Worm (Caenorhabditis elegans) whole organism, L2 larva: ENCODE measurements around the gene lit-1.

Source experiments
- C34F6.9 ChIP-seq: fragments of 150-350 bp; optimal IDR thresholded peaks from 2 replicates; lab custom pipeline; 2014; ENCODE audit warnings: missing biosample characterization, missing genetic modification characterization
- F13H6.1 ChIP-seq: sonication (generic microtip); optimal IDR thresholded peaks from 2 replicates; lab custom pipeline; 2016; ENCODE audit warnings: missing genetic modification characterization, missing compliant biosample characterization
- R02D3.7 ChIP-seq: fragments of 150-350 bp; optimal IDR thresholded peaks from 2 replicates; lab custom pipeline; 2014; ENCODE audit warnings: missing biosample characterization, missing genetic modification characterization
- Y55F3AM.14 ChIP-seq: fragments of 200-800 bp; sonication (Bioruptor generic); optimal IDR thresholded peaks from 2 replicates; lab custom pipeline; 2018; ENCODE audit warnings: mild to moderate bottlenecking, missing genetic modification characterization, missing compliant biosample characterization
- aly-2 ChIP-seq: fragments of 150-350 bp; optimal IDR thresholded peaks from 2 replicates; lab custom pipeline; 2014; ENCODE audit warnings: missing biosample characterization, missing genetic modification characterization
- ama-1 ChIP-seq: fragments of 150-350 bp; optimal IDR thresholded peaks from 2 replicates; lab custom pipeline; 2018; ENCODE audit warnings: inconsistent platforms
- blmp-1 ChIP-seq: sonication (generic microtip); optimal IDR thresholded peaks from 2 replicates; lab custom pipeline; 2017; ENCODE audit warnings: missing genetic modification characterization, mild to moderate bottlenecking, missing compliant biosample characterization, antibody characterized with exemption, moderate library complexity; ENCODE audit not compliant: insufficient read depth
- ceh-16 ChIP-seq: fragments of 150-350 bp; optimal IDR thresholded peaks from 2 replicates; lab custom pipeline; 2014; ENCODE audit warnings: missing biosample characterization, missing genetic modification characterization
- ceh-82 ChIP-seq: fragments of 150-350 bp; optimal IDR thresholded peaks from 2 replicates; lab custom pipeline; 2014; ENCODE audit warnings: missing biosample characterization, missing genetic modification characterization
- crh-2 ChIP-seq: sonication (generic microtip); optimal IDR thresholded peaks from 2 replicates; lab custom pipeline; 2017; ENCODE audit warnings: missing biosample characterization, missing genetic modification characterization
- dmd-4 ChIP-seq: sonication (generic microtip); optimal IDR thresholded peaks from 2 replicates; lab custom pipeline; 2017; ENCODE audit warnings: missing biosample characterization, missing genetic modification characterization
- egl-27 ChIP-seq: sonication (generic microtip); optimal IDR thresholded peaks from 3 replicates; lab custom pipeline; 2017; ENCODE audit warnings: missing biosample characterization, missing genetic modification reagents, missing genetic modification characterization
- elt-1 ChIP-seq: fragments of 150-350 bp; optimal IDR thresholded peaks from 2 replicates; lab custom pipeline; 2014; ENCODE audit warnings: missing biosample characterization, missing genetic modification characterization
- elt-3 ChIP-seq: sonication (generic microtip); optimal IDR thresholded peaks from 2 replicates; lab custom pipeline; 2017; ENCODE audit warnings: missing biosample characterization, missing genetic modification characterization
- fos-1 ChIP-seq: fragments of 150-350 bp; optimal IDR thresholded peaks from 2 replicates; lab custom pipeline; 2014; ENCODE audit warnings: missing biosample characterization, missing genetic modification characterization
- gmeb-1 ChIP-seq: fragments of 150-350 bp; optimal IDR thresholded peaks from 2 replicates; lab custom pipeline; 2014; ENCODE audit warnings: missing biosample characterization, missing genetic modification characterization
- lin-11 ChIP-seq: fragments of 150-350 bp; sonication (generic microtip); optimal IDR thresholded peaks from 2 replicates; lab custom pipeline; 2014; ENCODE audit warnings: missing biosample characterization, missing genetic modification characterization, inconsistent platforms, mixed read lengths
- lin-13 ChIP-seq: fragments of 150-350 bp; optimal IDR thresholded peaks from 2 replicates; lab custom pipeline; 2014; ENCODE audit warnings: missing biosample characterization, missing genetic modification reagents, missing genetic modification characterization
- lin-39 ChIP-seq: fragments of 150-350 bp; optimal IDR thresholded peaks from 2 replicates; lab custom pipeline; 2014; ENCODE audit warnings: missing biosample characterization, missing genetic modification reagents, missing genetic modification characterization
- lsy-2 ChIP-seq, 2 experiments: fragments of 150-350 bp in 1 of 2; sonication (generic microtip) in 1 of 2; optimal IDR thresholded peaks; 2 replicates each; lab custom pipeline; 2014 to 2017; ENCODE audit warnings: missing biosample characterization in 2 of 2, missing genetic modification characterization in 2 of 2
- mab-5 ChIP-seq: fragments of 150-350 bp; optimal IDR thresholded peaks from 2 replicates; lab custom pipeline; 2014; ENCODE audit warnings: missing biosample characterization, missing genetic modification characterization
- mbf-1 ChIP-seq: sonication (generic microtip); optimal IDR thresholded peaks from 2 replicates; lab custom pipeline; 2017; ENCODE audit warnings: missing biosample characterization, missing genetic modification characterization
- nhr-10 ChIP-seq: sonication (generic microtip); optimal IDR thresholded peaks from 2 replicates; lab custom pipeline; 2017; ENCODE audit warnings: missing biosample characterization, missing genetic modification characterization
- nhr-11 ChIP-seq: fragments of 150-350 bp; optimal IDR thresholded peaks from 2 replicates; lab custom pipeline; 2014; ENCODE audit warnings: missing biosample characterization, missing genetic modification characterization
- nhr-12 ChIP-seq: fragments of 150-350 bp; optimal IDR thresholded peaks from 2 replicates; lab custom pipeline; 2014; ENCODE audit warnings: missing biosample characterization, missing genetic modification characterization
- nhr-129 ChIP-seq: fragments of 150-350 bp; optimal IDR thresholded peaks from 2 replicates; lab custom pipeline; 2014; ENCODE audit warnings: missing biosample characterization, missing genetic modification characterization
- nhr-21 ChIP-seq: fragments of 150-350 bp; optimal IDR thresholded peaks from 2 replicates; lab custom pipeline; 2014; ENCODE audit warnings: missing biosample characterization, missing genetic modification characterization
- nhr-237 ChIP-seq: fragments of 150-350 bp; optimal IDR thresholded peaks from 2 replicates; lab custom pipeline; 2014; ENCODE audit warnings: missing biosample characterization, missing genetic modification characterization
- nhr-25 ChIP-seq: fragments of 150-350 bp; sonication (generic microtip); optimal IDR thresholded peaks from 3 replicates; lab custom pipeline; 2014; ENCODE audit warnings: missing biosample characterization, missing genetic modification characterization
- nhr-6 ChIP-seq: fragments of 150-350 bp; optimal IDR thresholded peaks from 2 replicates; lab custom pipeline; 2014; ENCODE audit warnings: missing biosample characterization, missing genetic modification characterization
- nhr-77 ChIP-seq: fragments of 150-350 bp; optimal IDR thresholded peaks from 2 replicates; lab custom pipeline; 2014; ENCODE audit warnings: missing biosample characterization, missing genetic modification characterization
- peb-1 ChIP-seq: fragments of 150-350 bp; optimal IDR thresholded peaks from 2 replicates; lab custom pipeline; 2014; ENCODE audit warnings: missing biosample characterization, missing genetic modification characterization
- skn-1 ChIP-seq: sonication (generic microtip); optimal IDR thresholded peaks from 2 replicates; lab custom pipeline; 2017; ENCODE audit warnings: missing biosample characterization, missing genetic modification characterization
- sma-3 ChIP-seq: sonication (generic microtip); optimal IDR thresholded peaks from 2 replicates; lab custom pipeline; 2016; ENCODE audit warnings: missing genetic modification reagents, missing genetic modification characterization, missing compliant biosample characterization
- sma-9 ChIP-seq, 2 experiments: fragments of 150-350 bp in 1 of 2; sonication (generic microtip) in 1 of 2; optimal IDR thresholded peaks; 2 replicates each; lab custom pipeline; 2014 to 2016; ENCODE audit warnings: missing genetic modification characterization in 2 of 2, mild to moderate bottlenecking in 1 of 2, missing biosample characterization in 1 of 2, missing compliant biosample characterization in 1 of 2, missing genetic modification reagents in 1 of 2, moderate library complexity in 1 of 2
- snpc-4 ChIP-seq: fragments of 150-350 bp; optimal IDR thresholded peaks from 2 replicates; lab custom pipeline; 2014; ENCODE audit warnings: missing biosample characterization, missing genetic modification characterization
- unc-39 ChIP-seq: fragments of 150-350 bp; optimal IDR thresholded peaks from 2 replicates; lab custom pipeline; 2014; ENCODE audit warnings: missing biosample characterization, missing genetic modification characterization
- unc-55 ChIP-seq: fragments of 150-350 bp; sonication (generic microtip); optimal IDR thresholded peaks from 3 replicates; lab custom pipeline; 2014; ENCODE audit warnings: missing biosample characterization, missing genetic modification reagents, missing genetic modification characterization
- unc-62 ChIP-seq: fragments of 150-350 bp; optimal IDR thresholded peaks from 2 replicates; lab custom pipeline; 2014; ENCODE audit warnings: missing biosample characterization, missing genetic modification reagents, missing genetic modification characterization
- zag-1 ChIP-seq: fragments of 150-350 bp; optimal IDR thresholded peaks from 2 replicates; lab custom pipeline; 2014; ENCODE audit warnings: missing biosample characterization, missing genetic modification characterization
- ztf-1 ChIP-seq: fragments of 200-800 bp; sonication (Bioruptor generic); conservative IDR thresholded peaks from 2 replicates; pipeline ENCODE4 v1.3.6; 2022; ENCODE audit warnings: missing genetic modification characterization, missing compliant biosample characterization
- ztf-11 ChIP-seq: sonication (generic microtip); optimal IDR thresholded peaks from 2 replicates; lab custom pipeline; 2017; ENCODE audit warnings: missing biosample characterization, missing genetic modification characterization
- ztf-4 ChIP-seq: fragments of 150-350 bp; optimal IDR thresholded peaks from 2 replicates; lab custom pipeline; 2014; ENCODE audit warnings: missing biosample characterization, missing genetic modification characterization

The lit-1 gene

ce11 chrIII:13759691-13760090, 57.9 kb downstream of the lit-1 start:
- no peak for TF ChIP-seq elt-1 (tag; lab: Kevin White, UChicago)
- no peak for TF ChIP-seq lin-13
- TF ChIP-seq, all 48 proteins: peak for 0

- no peak for TF ChIP-seq mbf-1 (tag; lab: Kevin White, UChicago)
- TF ChIP-seq egl-27 = no peak
- TF ChIP-seq nhr-237 (tag; lab: Kevin White, UChicago) = no peak
- no peak for TF ChIP-seq lin-39 (tag; lab: Kevin White, UChicago)
- no peak for TF ChIP-seq ztf-11
- TF ChIP-seq nhr-129 (tag; lab: Kevin White, UChicago) = no peak
- no peak for TF ChIP-seq blmp-1 (tag; lab: Kevin White, UChicago)
- no peak for TF ChIP-seq zag-1 (tag; lab: Kevin White, UChicago)
- TF ChIP-seq nhr-21 (tag; lab: Kevin White, UChicago) = no peak
- no peak for TF ChIP-seq nhr-77 (tag; lab: Kevin White, UChicago)
- TF ChIP-seq, all 48 proteins: peak for 0
Measured at ce11 chrIII:13761022-13761421, 59.2 kb downstream of the lit-1 start.

DNA sequence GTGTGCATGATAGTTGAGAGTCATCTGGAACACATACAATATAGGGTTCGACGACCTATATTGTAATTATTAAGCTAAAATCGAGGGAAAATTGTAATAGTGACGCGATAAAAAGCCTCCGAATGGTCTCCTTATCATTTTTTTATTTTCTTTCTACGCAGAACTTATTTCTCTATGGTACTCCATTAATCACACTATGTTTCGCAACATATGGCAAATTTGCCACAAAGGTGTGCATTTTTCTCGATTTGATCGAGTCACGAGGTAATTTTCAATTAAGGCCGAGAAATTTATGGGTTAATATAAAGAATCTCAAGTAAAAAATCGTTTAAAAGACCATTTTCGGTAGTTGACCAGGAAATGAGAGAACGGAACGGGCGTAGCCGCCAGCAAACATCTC, 60.3 kb downstream of the lit-1 start, which contains the start of gene dbn-1:
Gene dbn-1, minus strand, starts transcription at position 24 of the 400 bp plus-strand sequence.
- TF ChIP-seq fos-1 (peak; percentile 75), crh-2 (tag; lab: Kevin White, UChicago) (peak; percentile 38), sma-9 (GFP tag; optimal IDR thresholded peaks at IDR 0.05; lab: Kevin White, UChicago) (peak; percentile 31), sma-9 (tag; optimal IDR thresholded peaks at IDR 0.05; lab: Kevin White, UChicago) (no peak), ceh-16 (tag; lab: Kevin White, UChicago) (no peak)

DNA sequence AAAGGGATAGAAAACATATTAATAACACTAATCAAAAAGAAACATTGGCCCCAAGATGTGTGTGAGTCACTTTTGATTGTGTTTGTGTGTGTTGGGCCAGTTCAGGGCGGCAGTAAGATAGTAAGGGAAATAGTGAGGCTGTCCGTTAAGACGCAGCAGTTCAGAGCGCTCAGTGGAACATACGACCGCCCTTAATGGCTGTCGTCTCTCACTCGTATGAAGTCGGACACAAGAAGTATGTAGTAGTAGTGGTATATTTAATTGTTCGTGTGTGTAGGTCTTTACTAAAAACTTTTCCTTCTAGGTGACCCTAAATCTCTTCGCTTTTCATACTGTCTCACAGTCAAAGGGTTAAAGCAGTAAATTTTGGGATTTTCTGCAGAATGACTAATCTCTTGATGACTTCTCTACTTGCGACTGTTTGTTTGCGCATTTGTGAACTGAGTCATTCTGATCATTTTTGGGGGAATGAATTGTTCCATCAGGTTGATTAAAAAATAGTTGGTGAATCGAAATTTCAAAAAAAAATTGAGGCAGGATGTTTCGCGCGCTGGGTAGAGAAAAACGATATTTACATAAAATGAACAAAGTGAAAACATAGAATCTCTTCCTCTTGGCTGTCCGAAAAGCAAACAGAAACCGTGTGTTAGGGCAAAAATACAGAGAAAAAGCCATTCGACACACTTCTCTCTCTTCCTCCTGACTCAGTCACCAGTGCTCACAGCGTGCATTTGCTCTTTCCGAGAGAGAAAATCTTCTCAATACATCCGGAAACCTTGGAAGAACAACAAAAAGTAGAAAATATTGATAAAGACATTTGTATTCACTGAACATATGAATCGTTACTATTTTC, 61.7 kb downstream of the lit-1 start:
- TF ChIP-seq nhr-6 (tag; lab: Kevin White, UChicago) = no peak
- TF ChIP-seq elt-3 (tag; lab: Kevin White, UChicago) = no peak
- TF ChIP-seq aly-2 (tag; lab: Kevin White, UChicago) = no peak
- no peak for TF ChIP-seq zag-1 (tag; lab: Kevin White, UChicago)
- TF ChIP-seq unc-39 (tag; lab: Kevin White, UChicago) = no peak
- TF ChIP-seq ztf-11 = no peak
- peak; percentile 56 for TF ChIP-seq blmp-1 (tag; lab: Kevin White, UChicago)
- no peak for TF ChIP-seq lin-11
- TF ChIP-seq nhr-129 (tag; lab: Kevin White, UChicago) = peak; percentile 54
- TF ChIP-seq ceh-82 = no peak
- TF ChIP-seq lsy-2 (tag; optimal IDR thresholded peaks at IDR 0.05; lab: Kevin White, UChicago) = peak in 1 of 2 experiments; percentile 1
- no peak for TF ChIP-seq ztf-1 (GFP tag; lab: Robert Waterston, UW)
- peak; percentile 10 for TF ChIP-seq F13H6.1
- peak; percentile 90 for TF ChIP-seq fos-1
- no peak for TF ChIP-seq gmeb-1 (tag; lab: Kevin White, UChicago)
- TF ChIP-seq nhr-12 (tag; lab: Kevin White, UChicago) = no peak
- no peak for TF ChIP-seq mbf-1 (tag; lab: Kevin White, UChicago)
- peak; percentile 10 for TF ChIP-seq sma-9 (GFP tag; optimal IDR thresholded peaks at IDR 0.05; lab: Kevin White, UChicago)
- no peak for TF ChIP-seq sma-9 (tag; optimal IDR thresholded peaks at IDR 0.05; lab: Kevin White, UChicago)
- no peak for TF ChIP-seq nhr-77 (tag; lab: Kevin White, UChicago)
- no peak for TF ChIP-seq egl-27
- no peak for TF ChIP-seq lin-13
- TF ChIP-seq ztf-4 = no peak
- TF ChIP-seq nhr-10 (tag; lab: Kevin White, UChicago) = no peak
- TF ChIP-seq crh-2 (tag; lab: Kevin White, UChicago) = peak; percentile 46
- TF ChIP-seq nhr-21 (tag; lab: Kevin White, UChicago) = no peak
- no peak for TF ChIP-seq nhr-237 (tag; lab: Kevin White, UChicago)
- TF ChIP-seq nhr-25 (tag; lab: Kevin White, UChicago) = peak; percentile 53
- TF ChIP-seq ceh-16 (tag; lab: Kevin White, UChicago) = no peak
- no peak for TF ChIP-seq unc-55 (GFP tag; lab: Kevin White, UChicago)
- TF ChIP-seq snpc-4 (tag; lab: Kevin White, UChicago) = peak; percentile 46
- peak; percentile 18 for TF ChIP-seq Y55F3AM.14
- no peak for TF ChIP-seq C34F6.9 (tag; lab: Kevin White, UChicago)
- TF ChIP-seq sma-3 (GFP tag; lab: Kevin White, UChicago) = peak; percentile 47
- no peak for TF ChIP-seq peb-1 (tag; lab: Kevin White, UChicago)
- TF ChIP-seq mab-5 = no peak
- no peak for TF ChIP-seq unc-62
- TF ChIP-seq nhr-11 (tag; lab: Kevin White, UChicago) = no peak
- no peak for TF ChIP-seq R02D3.7 (tag; lab: Kevin White, UChicago)
- TF ChIP-seq lin-39 (tag; lab: Kevin White, UChicago) = no peak
- TF ChIP-seq skn-1 (tag; lab: Kevin White, UChicago) = no peak
- TF ChIP-seq dmd-4 (tag; lab: Kevin White, UChicago) = no peak
- no peak for TF ChIP-seq ama-1
